Worm (Caenorhabditis elegans) whole organism, L4 larva: ENCODE measurements around the gene rap-1.

ENCODE experiments used
- ama-1 ChIP-seq: fragments of 150-350 bp; optimal IDR thresholded peaks from 2 replicates; lab custom pipeline; 2014; ENCODE audit warnings: inconsistent platforms, mixed read lengths
- ceh-82 ChIP-seq: sonication (generic microtip); optimal IDR thresholded peaks from 2 replicates; lab custom pipeline; 2017; ENCODE audit warnings: missing biosample characterization, missing genetic modification characterization
- daf-12 ChIP-seq: fragments of 150-350 bp; optimal IDR thresholded peaks from 2 replicates; lab custom pipeline; 2014; ENCODE audit warnings: missing biosample characterization, missing genetic modification reagents, missing genetic modification characterization
- dmd-6 ChIP-seq: fragments of 200-800 bp; sonication (Bioruptor generic); IDR thresholded peaks from 2 replicates; pipeline ENCODE4 v1.3.6; 2022; ENCODE audit warnings: missing genetic modification reagents, missing genetic modification characterization, missing compliant biosample characterization
- duxl-1 ChIP-seq: sonication (generic microtip); optimal IDR thresholded peaks from 2 replicates; lab custom pipeline; 2016; ENCODE audit warnings: mild to moderate bottlenecking, missing genetic modification characterization, moderate library complexity, missing compliant biosample characterization; ENCODE audit not compliant: poor library complexity
- egl-27 ChIP-seq: sonication (generic microtip); optimal IDR thresholded peaks from 3 replicates; lab custom pipeline; 2017; ENCODE audit warnings: missing biosample characterization, missing genetic modification reagents, missing genetic modification characterization
- lin-13 ChIP-seq: fragments of 150-350 bp; optimal IDR thresholded peaks from 2 replicates; lab custom pipeline; 2014; ENCODE audit warnings: missing biosample characterization, missing genetic modification reagents, missing genetic modification characterization
- lin-15B ChIP-seq: fragments of 150-350 bp; sonication (generic microtip); optimal IDR thresholded peaks from 3 replicates; lab custom pipeline; 2014; ENCODE audit warnings: missing biosample characterization, missing genetic modification characterization
- nhr-77 ChIP-seq: fragments of 150-350 bp; optimal IDR thresholded peaks from 2 replicates; lab custom pipeline; 2014; ENCODE audit warnings: missing biosample characterization, missing genetic modification characterization
- pqm-1 ChIP-seq: sonication (generic microtip); optimal IDR thresholded peaks from 2 replicates; lab custom pipeline; 2017; ENCODE audit warnings: missing biosample characterization, missing genetic modification characterization

ce11 chrIV:8947146-8947545 is 28.5 kb upstream of the rap-1 start:
- no peak for TF ChIP-seq lin-15B (tag; lab: Kevin White, UChicago)
- TF ChIP-seq egl-27 (tag; lab: Kevin White, UChicago), result no peak
- no peak for TF ChIP-seq nhr-77 (tag; lab: Kevin White, UChicago)
- no peak for TF ChIP-seq ceh-82 (tag; lab: Kevin White, UChicago)
- no peak for TF ChIP-seq lin-13
- TF ChIP-seq daf-12 (tag; lab: Kevin White, UChicago), result no peak
- TF ChIP-seq pqm-1, result no peak
- TF ChIP-seq ama-1, result no peak
- TF ChIP-seq dmd-6 (GFP tag; lab: Robert Waterston, UW), result no peak
- no peak for TF ChIP-seq duxl-1 (tag; lab: Kevin White, UChicago)
